Worm (Caenorhabditis elegans) whole organism, L4 larva: ENCODE data around the gene C18D4.3.

Experiments used
- D1046.2 ChIP-seq: fragments of 200-800 bp; sonication (Bioruptor generic); IDR thresholded peaks from 2 replicates; pipeline ENCODE4 v1.3.6; 2022; ENCODE audit warnings: missing genetic modification characterization, missing compliant biosample characterization
- F37D6.2 ChIP-seq: sonication (generic microtip); optimal IDR thresholded peaks from 2 replicates; lab custom pipeline; 2016; ENCODE audit warnings: mild to moderate bottlenecking, missing genetic modification characterization, missing compliant biosample characterization
- R02D3.7 ChIP-seq: fragments of 150-350 bp; sonication (generic microtip); optimal IDR thresholded peaks from 3 replicates; lab custom pipeline; 2014; ENCODE audit warnings: missing biosample characterization, missing genetic modification characterization
- Y48G9A.11 ChIP-seq: fragments of 200-800 bp; sonication (Bioruptor generic); IDR thresholded peaks from 2 replicates; pipeline ENCODE4 v1.3.6; 2022; ENCODE audit warnings: missing genetic modification reagents, missing genetic modification characterization, missing compliant biosample characterization
- ZK337.2 ChIP-seq: fragments of 200-800 bp; sonication (Bioruptor generic); IDR thresholded peaks from 2 replicates; pipeline ENCODE4 v1.3.6; 2022; ENCODE audit warnings: missing genetic modification reagents, missing genetic modification characterization, missing compliant biosample characterization
- aha-1 ChIP-seq: fragments of 150-350 bp; peaks from one replicate; lab custom pipeline; 2014; ENCODE audit warnings: missing biosample characterization, missing genetic modification characterization
- ama-1 ChIP-seq: fragments of 150-350 bp; optimal IDR thresholded peaks from 2 replicates; lab custom pipeline; 2014; ENCODE audit warnings: inconsistent platforms, mixed read lengths
- arid-1 ChIP-seq: fragments of 200-800 bp; sonication (Bioruptor generic); conservative IDR thresholded peaks from 2 replicates; pipeline ENCODE4 v1.3.6; 2022; ENCODE audit warnings: missing genetic modification reagents, missing genetic modification characterization, missing compliant biosample characterization
- ceh-20 ChIP-seq: fragments of 200-800 bp; sonication (Bioruptor generic); IDR thresholded peaks from 2 replicates; pipeline ENCODE4 v1.3.6; 2022; ENCODE audit warnings: missing genetic modification reagents, missing genetic modification characterization, missing compliant biosample characterization
- ces-1 ChIP-seq: fragments of 150-350 bp; sonication (generic microtip); optimal IDR thresholded peaks from 4 replicates; lab custom pipeline; 2014; ENCODE audit warnings: missing biosample characterization, missing genetic modification reagents, missing genetic modification characterization
- cey-2 ChIP-seq: sonication (generic microtip); optimal IDR thresholded peaks from 3 replicates; lab custom pipeline; 2017; ENCODE audit warnings: missing genetic modification characterization, mild to moderate bottlenecking, missing compliant biosample characterization, antibody characterized with exemption, borderline replicate concordance; ENCODE audit not compliant: insufficient read depth
- ctbp-1 ChIP-seq: fragments of 200-800 bp; sonication (Bioruptor generic); IDR thresholded peaks from 2 replicates; pipeline ENCODE4 v1.3.6; 2022; ENCODE audit warnings: missing genetic modification reagents, missing genetic modification characterization, missing compliant biosample characterization
- daf-8 ChIP-seq: fragments of 200-800 bp; sonication (Bioruptor generic); IDR thresholded peaks from 2 replicates; pipeline ENCODE4 v1.3.6; 2022; ENCODE audit warnings: missing genetic modification characterization, missing compliant biosample characterization
- dmd-6 ChIP-seq: fragments of 200-800 bp; sonication (Bioruptor generic); IDR thresholded peaks from 2 replicates; pipeline ENCODE4 v1.3.6; 2022; ENCODE audit warnings: missing genetic modification reagents, missing genetic modification characterization, missing compliant biosample characterization
- dmd-8 ChIP-seq: fragments of 200-800 bp; sonication (Bioruptor generic); IDR thresholded peaks from 2 replicates; pipeline ENCODE4 v1.3.6; 2022; ENCODE audit warnings: missing genetic modification characterization, missing compliant biosample characterization
- hif-1 ChIP-seq, 2 experiments: sonication (generic microtip); optimal IDR thresholded peaks; 2 replicates each; lab custom pipeline; 2016 to 2017; ENCODE audit warnings: missing compliant biosample characterization in 2 of 2, missing genetic modification characterization in 2 of 2, missing genetic modification reagents in 2 of 2, missing genotype in 2 of 2, mild to moderate bottlenecking in 1 of 2
- hlh-30 ChIP-seq: sonication (generic microtip); optimal IDR thresholded peaks from 2 replicates; lab custom pipeline; 2017; ENCODE audit warnings: antibody characterized with exemption, mild to moderate bottlenecking, missing genetic modification characterization, missing compliant biosample characterization; ENCODE audit not compliant: insufficient read depth
- lim-7 ChIP-seq: fragments of 200-800 bp; sonication (Bioruptor generic); IDR thresholded peaks from 2 replicates; pipeline ENCODE4 v1.3.6; 2022; ENCODE audit warnings: missing genetic modification characterization, missing compliant biosample characterization
- lin-1 ChIP-seq: fragments of 200-800 bp; sonication (Bioruptor generic); IDR thresholded peaks from 2 replicates; pipeline ENCODE4 v1.3.6; 2022; ENCODE audit warnings: missing genetic modification reagents, missing genetic modification characterization, missing compliant biosample characterization
- lin-15B ChIP-seq: fragments of 150-350 bp; sonication (generic microtip); optimal IDR thresholded peaks from 3 replicates; lab custom pipeline; 2014; ENCODE audit warnings: missing biosample characterization, missing genetic modification characterization
- mdt-29 ChIP-seq: fragments of 200-800 bp; sonication (Bioruptor generic); IDR thresholded peaks from 2 replicates; pipeline ENCODE4 v1.3.6; 2022; ENCODE audit warnings: missing genetic modification reagents, missing genetic modification characterization, missing compliant biosample characterization
- mep-1 ChIP-seq: fragments of 150-350 bp; sonication (generic microtip); optimal IDR thresholded peaks from 3 replicates; lab custom pipeline; 2014; ENCODE audit warnings: missing biosample characterization, missing genetic modification characterization
- mes-2 ChIP-seq: sonication (generic microtip); optimal IDR thresholded peaks from 2 replicates; lab custom pipeline; 2016; ENCODE audit warnings: missing genotype, mild to moderate bottlenecking, missing genetic modification characterization, missing compliant biosample characterization; ENCODE audit not compliant: poor library complexity, severe bottlenecking
- mxl-3 ChIP-seq: fragments of 200-800 bp; sonication (Bioruptor generic); optimal IDR thresholded peaks from 2 replicates; lab custom pipeline; 2018; ENCODE audit warnings: mild to moderate bottlenecking, missing genetic modification characterization, missing compliant biosample characterization
- nhr-11 ChIP-seq: fragments of 150-350 bp; optimal IDR thresholded peaks from 2 replicates; lab custom pipeline; 2014; ENCODE audit warnings: missing biosample characterization, missing genetic modification characterization
- nhr-25 ChIP-seq: sonication (generic microtip); optimal IDR thresholded peaks from 2 replicates; lab custom pipeline; 2017; ENCODE audit warnings: missing genetic modification characterization, mild to moderate bottlenecking, missing compliant biosample characterization, antibody characterized with exemption, moderate library complexity, borderline replicate concordance; ENCODE audit not compliant: insufficient read depth
- nhr-42 ChIP-seq: fragments of 200-800 bp; sonication (Bioruptor generic); IDR thresholded peaks from 2 replicates; pipeline ENCODE4 v1.3.6; 2022; ENCODE audit warnings: missing genetic modification characterization, missing compliant biosample characterization
- nhr-48 ChIP-seq: sonication (generic microtip); optimal IDR thresholded peaks from 2 replicates; lab custom pipeline; 2016; ENCODE audit warnings: mild to moderate bottlenecking, missing genetic modification characterization, missing compliant biosample characterization
- pqm-1 ChIP-seq: sonication (generic microtip); optimal IDR thresholded peaks from 2 replicates; lab custom pipeline; 2017; ENCODE audit warnings: missing biosample characterization, missing genetic modification characterization
- saeg-2 ChIP-seq: fragments of 200-800 bp; sonication (Bioruptor generic); IDR thresholded peaks from 2 replicates; pipeline ENCODE4 v1.3.6; 2022; ENCODE audit warnings: missing genetic modification reagents, missing genetic modification characterization, missing compliant biosample characterization
- set-16 ChIP-seq: fragments of 200-800 bp; sonication (Bioruptor generic); IDR thresholded peaks from 2 replicates; pipeline ENCODE4 v1.3.6; 2022; ENCODE audit warnings: missing genetic modification reagents, missing genetic modification characterization, missing compliant biosample characterization
- snpc-4 ChIP-seq: fragments of 150-350 bp; optimal IDR thresholded peaks from 2 replicates; lab custom pipeline; 2014; ENCODE audit warnings: missing biosample characterization, missing genetic modification characterization
- spr-1 ChIP-seq: sonication (generic microtip); optimal IDR thresholded peaks from 2 replicates; lab custom pipeline; 2016; ENCODE audit warnings: mild to moderate bottlenecking, missing genetic modification characterization, missing compliant biosample characterization
- tag-97 ChIP-seq: fragments of 200-800 bp; sonication (Bioruptor generic); IDR thresholded peaks from 2 replicates; pipeline ENCODE4 v1.3.6; 2022; ENCODE audit warnings: missing genetic modification characterization, missing compliant biosample characterization
- unc-130 ChIP-seq: sonication (generic microtip); optimal IDR thresholded peaks from 2 replicates; lab custom pipeline; 2016; ENCODE audit warnings: missing genetic modification reagents, missing genetic modification characterization, missing compliant biosample characterization
- zag-1 ChIP-seq: fragments of 150-350 bp; optimal IDR thresholded peaks from 2 replicates; lab custom pipeline; 2014; ENCODE audit warnings: missing biosample characterization, missing genetic modification characterization
- zip-2 ChIP-seq: fragments of 150-350 bp; optimal IDR thresholded peaks from 2 replicates; lab custom pipeline; 2014; ENCODE audit warnings: missing biosample characterization, missing genetic modification characterization
- ztf-11 ChIP-seq: fragments of 150-350 bp; optimal IDR thresholded peaks from 2 replicates; lab custom pipeline; 2014; ENCODE audit warnings: missing biosample characterization, missing genetic modification characterization

The C18D4.3 gene

DNA sequence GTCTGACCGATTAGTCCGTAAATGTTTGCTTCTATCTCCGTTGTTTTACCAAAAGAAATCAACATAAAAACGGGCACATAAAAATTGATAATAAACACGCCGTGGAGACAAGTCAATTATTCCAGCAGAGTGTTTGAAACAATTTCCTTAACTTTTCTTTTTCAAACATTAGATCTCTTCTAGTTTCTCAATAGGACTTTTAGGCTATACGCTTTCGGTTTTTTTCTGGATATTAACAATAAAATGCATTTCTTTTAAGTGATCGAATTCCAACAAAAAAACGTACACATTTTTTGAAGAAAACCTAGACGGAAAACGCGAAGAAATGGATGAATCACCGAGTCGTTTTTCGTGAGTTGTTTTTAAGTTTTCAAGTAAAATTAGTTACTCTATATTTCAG, 26.4 kb upstream of the C18D4.3 start, which contains the start of gene fbxa-172:
fbxa-172 (plus strand) TSS at position 301 of the 400 bp plus-strand sequence.
- no peak for TF ChIP-seq ZK337.2 (GFP tag; lab: Robert Waterston, UW)
- no peak for TF ChIP-seq zip-2 (tag; lab: Kevin White, UChicago)
- TF ChIP-seq zag-1 (tag; lab: Kevin White, UChicago), result no peak
- no peak for TF ChIP-seq dmd-6 (GFP tag; lab: Robert Waterston, UW)
- TF ChIP-seq lin-1 (GFP tag; lab: Robert Waterston, UW), result no peak
- no peak for TF ChIP-seq tag-97 (GFP tag; lab: Robert Waterston, UW)
- TF ChIP-seq saeg-2 (GFP tag; lab: Robert Waterston, UW), result no peak
- no peak for TF ChIP-seq ama-1 (lab: Kevin White, UChicago)
- TF ChIP-seq Y48G9A.11 (GFP tag; lab: Robert Waterston, UW), result no peak
- TF ChIP-seq mxl-3 (GFP tag; lab: Kevin White, UChicago), result no peak
- no peak for TF ChIP-seq ces-1 (GFP tag; lab: Kevin White, UChicago)
- TF ChIP-seq spr-1 (tag; lab: Kevin White, UChicago), result no peak
- TF ChIP-seq nhr-11, result no peak
- TF ChIP-seq mes-2 (tag; lab: Kevin White, UChicago), result no peak
- TF ChIP-seq nhr-42 (GFP tag; lab: Robert Waterston, UW), result no peak
- no peak for TF ChIP-seq set-16 (GFP tag; lab: Robert Waterston, UW)
- no peak for TF ChIP-seq daf-8 (GFP tag; lab: Robert Waterston, UW)
- no peak for TF ChIP-seq D1046.2 (GFP tag; lab: Robert Waterston, UW)
- TF ChIP-seq, all 104 proteins: peak for 0

- TF ChIP-seq nhr-11 (no peak), ces-1 (GFP tag; lab: Kevin White, UChicago) (no peak), hif-1 (tag; optimal IDR thresholded peaks at IDR 0.05; lab: Kevin White, UChicago) (no peak), mes-2 (tag; lab: Kevin White, UChicago) (no peak), pqm-1 (no peak), ctbp-1 (GFP tag; lab: Robert Waterston, UW) (no peak), ama-1 (lab: Kevin White, UChicago) (no peak), ceh-20 (GFP tag; lab: Robert Waterston, UW) (no peak), aha-1 (tag; lab: Kevin White, UChicago) (no peak), nhr-25 (tag; lab: Kevin White, UChicago) (no peak), snpc-4 (tag; lab: Kevin White, UChicago) (no peak)
- TF ChIP-seq, all 104 proteins: peak for 0
These were observed 25.8 kb upstream of the C18D4.3 start, which contains the start of gene fbxa-174 for ce11 chrV:17558377-17558776. Gene fbxa-174, minus strand, starts transcription at chrV:17558477.

- TF ChIP-seq nhr-48 (tag; lab: Kevin White, UChicago), result no peak
- no peak for TF ChIP-seq hlh-30 (tag; lab: Kevin White, UChicago)
- TF ChIP-seq lim-7, result no peak
- TF ChIP-seq lin-15B (tag; lab: Kevin White, UChicago), result no peak
- no peak for TF ChIP-seq unc-130 (GFP tag; lab: Kevin White, UChicago)
- no peak for TF ChIP-seq R02D3.7 (tag; lab: Kevin White, UChicago)
- TF ChIP-seq mep-1 (tag; lab: Kevin White, UChicago), result no peak
- TF ChIP-seq ztf-11, result no peak
- no peak for TF ChIP-seq set-16 (GFP tag; lab: Robert Waterston, UW)
- TF ChIP-seq dmd-8, result no peak
- TF ChIP-seq mdt-29 (GFP tag; lab: Robert Waterston, UW), result no peak
- TF ChIP-seq F37D6.2 (tag; lab: Kevin White, UChicago), result no peak
- TF ChIP-seq cey-2 (tag; lab: Kevin White, UChicago), result no peak
- no peak for TF ChIP-seq arid-1 (GFP tag; lab: Robert Waterston, UW)
- no peak for TF ChIP-seq zip-2 (tag; lab: Kevin White, UChicago)
- TF ChIP-seq, all 104 proteins: peak for 0
These were observed 20.2 kb upstream of the C18D4.3 start, which contains the start of gene C38D9.8 for ce11 chrV:17552759-17553158. Gene C38D9.8, minus strand, starts transcription at chrV:17552859.
